Worm (Caenorhabditis elegans) whole organism, mixed stage, embryonic: ENCODE results near the gene ZK938.3.

Experiments used
- M03D4.4 ChIP-seq: sonication (generic microtip); optimal IDR thresholded peaks from 2 replicates; lab custom pipeline; 2017; ENCODE audit warnings: mild to moderate bottlenecking, missing genetic modification characterization, missing compliant biosample characterization
- bed-3 ChIP-seq: fragments of 200-800 bp; sonication (Bioruptor generic); optimal IDR thresholded peaks from 3 replicates; lab custom pipeline; 2018; ENCODE audit warnings: mild to moderate bottlenecking, missing genetic modification characterization, moderate library complexity, missing compliant biosample characterization
- blmp-1 ChIP-seq: fragments of 150-350 bp; optimal IDR thresholded peaks from 2 replicates; lab custom pipeline; 2014; ENCODE audit warnings: missing biosample characterization, missing genetic modification characterization
- ceh-39 ChIP-seq: fragments of 150-350 bp; optimal IDR thresholded peaks from 2 replicates; lab custom pipeline; 2014; ENCODE audit warnings: missing biosample characterization, missing genetic modification characterization
- ceh-43 ChIP-seq: fragments of 200-800 bp; sonication (Bioruptor generic); optimal IDR thresholded peaks from 2 replicates; lab custom pipeline; 2018; ENCODE audit warnings: mild to moderate bottlenecking, missing genetic modification characterization, moderate library complexity, missing compliant biosample characterization
- ceh-83 ChIP-seq: fragments of 200-800 bp; sonication (Bioruptor generic); optimal IDR thresholded peaks from 2 replicates; lab custom pipeline; 2018; ENCODE audit warnings: mild to moderate bottlenecking, missing genetic modification characterization, missing compliant biosample characterization
- ces-1 ChIP-seq: fragments of 150-350 bp; optimal IDR thresholded peaks from 2 replicates; lab custom pipeline; 2014; ENCODE audit warnings: missing biosample characterization, missing genetic modification reagents, missing genetic modification characterization
- cnd-1 ChIP-seq: fragments of 200-800 bp; sonication (Bioruptor generic); optimal IDR thresholded peaks from 2 replicates; lab custom pipeline; 2018; ENCODE audit warnings: mild to moderate bottlenecking, missing genetic modification characterization, missing compliant biosample characterization
- drap-1 ChIP-seq: fragments of 200-800 bp; sonication (Bioruptor generic); optimal IDR thresholded peaks from 3 replicates; lab custom pipeline; 2018; ENCODE audit warnings: mild to moderate bottlenecking, missing genetic modification characterization, missing compliant biosample characterization
- elt-1 ChIP-seq: sonication (generic microtip); optimal IDR thresholded peaks from 2 replicates; lab custom pipeline; 2017; ENCODE audit warnings: missing genetic modification characterization, mild to moderate bottlenecking, missing compliant biosample characterization, antibody characterized with exemption, moderate library complexity, borderline replicate concordance; ENCODE audit not compliant: insufficient read depth
- elt-3 ChIP-seq: fragments of 150-350 bp; optimal IDR thresholded peaks from 2 replicates; lab custom pipeline; 2014; ENCODE audit warnings: missing biosample characterization, missing genetic modification characterization
- ham-2 ChIP-seq: fragments of 200-800 bp; sonication (Bioruptor generic); optimal IDR thresholded peaks from 2 replicates; lab custom pipeline; 2018; ENCODE audit warnings: mild to moderate bottlenecking, missing genetic modification characterization, missing compliant biosample characterization
- hlh-1 ChIP-seq: fragments of 150-350 bp; optimal IDR thresholded peaks from 2 replicates; lab custom pipeline; 2014; ENCODE audit warnings: missing biosample characterization, missing genetic modification reagents, missing genetic modification characterization
- lin-13 ChIP-seq: fragments of 150-350 bp; optimal IDR thresholded peaks from 2 replicates; lab custom pipeline; 2014; ENCODE audit warnings: missing biosample characterization, missing genetic modification characterization
- mep-1 ChIP-seq: fragments of 150-350 bp; optimal IDR thresholded peaks from 2 replicates; lab custom pipeline; 2017; ENCODE audit warnings: missing biosample characterization, missing genetic modification reagents, missing genetic modification characterization, inconsistent platforms
- mls-2 ChIP-seq: sonication (generic microtip); optimal IDR thresholded peaks from 2 replicates; lab custom pipeline; 2016; ENCODE audit warnings: mild to moderate bottlenecking, missing genetic modification characterization, moderate library complexity, missing compliant biosample characterization
- nhr-2 ChIP-seq: fragments of 150-350 bp; optimal IDR thresholded peaks from 2 replicates; lab custom pipeline; 2014; ENCODE audit warnings: missing biosample characterization, missing genetic modification characterization
- nhr-237 ChIP-seq: fragments of 150-350 bp; optimal IDR thresholded peaks from 2 replicates; lab custom pipeline; 2014; ENCODE audit warnings: missing biosample characterization, missing genetic modification characterization
- nhr-28 ChIP-seq: fragments of 150-350 bp; optimal IDR thresholded peaks from 2 replicates; lab custom pipeline; 2014; ENCODE audit warnings: missing biosample characterization, missing genetic modification characterization
- pha-4 ChIP-seq: fragments of 150-350 bp; optimal IDR thresholded peaks from 2 replicates; lab custom pipeline; 2018; ENCODE audit warnings: missing biosample characterization, missing genetic modification reagents, missing genetic modification characterization
- sem-2 ChIP-seq: fragments of 200-800 bp; sonication (Bioruptor generic); optimal IDR thresholded peaks from 2 replicates; lab custom pipeline; 2018; ENCODE audit warnings: mild to moderate bottlenecking, missing genetic modification characterization, missing compliant biosample characterization
- snpc-4 ChIP-seq: fragments of 150-350 bp; optimal IDR thresholded peaks from 2 replicates; lab custom pipeline; 2014; ENCODE audit warnings: missing biosample characterization, missing genetic modification characterization
- tbx-8 ChIP-seq: fragments of 200-800 bp; sonication (Bioruptor generic); optimal IDR thresholded peaks from 2 replicates; lab custom pipeline; 2018; ENCODE audit warnings: mild to moderate bottlenecking, missing genetic modification characterization, moderate library complexity, missing compliant biosample characterization
- unc-120 ChIP-seq: sonication (generic microtip); optimal IDR thresholded peaks from 2 replicates; lab custom pipeline; 2017; ENCODE audit warnings: missing genetic modification characterization, missing compliant biosample characterization; ENCODE audit not compliant: poor library complexity, severe bottlenecking
- unc-39 ChIP-seq: fragments of 150-350 bp; optimal IDR thresholded peaks from 2 replicates; lab custom pipeline; 2014; ENCODE audit warnings: missing biosample characterization, missing genetic modification characterization
- unc-62 ChIP-seq: fragments of 150-350 bp; optimal IDR thresholded peaks from 2 replicates; lab custom pipeline; 2014; ENCODE audit warnings: missing biosample characterization, missing genetic modification reagents, missing genetic modification characterization
- zip-8 ChIP-seq: fragments of 150-350 bp; optimal IDR thresholded peaks from 2 replicates; lab custom pipeline; 2014; ENCODE audit warnings: missing biosample characterization, missing genetic modification characterization
- ztf-11 ChIP-seq: fragments of 150-350 bp; optimal IDR thresholded peaks from 2 replicates; lab custom pipeline; 2014; ENCODE audit warnings: missing biosample characterization, missing genetic modification characterization

ZK938.3 gene

ce11 chrII:9835958-9836357 is 2.2 kb upstream of the ZK938.3 start:
- TF ChIP-seq pha-4 (tag; lab: Kevin White, UChicago), result no peak
- TF ChIP-seq unc-39 (tag; lab: Kevin White, UChicago), result no peak
- TF ChIP-seq ztf-11, result no peak
- TF ChIP-seq elt-1 (tag; lab: Kevin White, UChicago), result no peak
- no peak for TF ChIP-seq ces-1
- TF ChIP-seq ceh-39 (tag; lab: Kevin White, UChicago), result no peak
- no peak for TF ChIP-seq drap-1 (GFP tag; lab: Kevin White, UChicago)
- TF ChIP-seq snpc-4, result no peak
- TF ChIP-seq lin-13, result no peak
- no peak for TF ChIP-seq bed-3 (GFP tag; lab: Kevin White, UChicago)
- TF ChIP-seq ceh-43 (GFP tag; lab: Kevin White, UChicago), result no peak

ce11 chrII:9834921-9835320 is 1.2 kb upstream of the ZK938.3 start, which contains the start of gene arrd-5:
TSS of gene arrd-5 (plus strand) at chrII:9835221.
- TF ChIP-seq nhr-28 (tag; lab: Kevin White, UChicago), result no peak
- no peak for TF ChIP-seq unc-39 (tag; lab: Kevin White, UChicago)
- no peak for TF ChIP-seq hlh-1 (tag; lab: Kevin White, UChicago)
- TF ChIP-seq elt-3 (tag; lab: Kevin White, UChicago), result no peak
- no peak for TF ChIP-seq nhr-2 (tag; lab: Kevin White, UChicago)
- no peak for TF ChIP-seq mls-2
- TF ChIP-seq mep-1 (tag; lab: Kevin White, UChicago), result no peak
- no peak for TF ChIP-seq tbx-8 (GFP tag; lab: Kevin White, UChicago)
- no peak for TF ChIP-seq ceh-43 (GFP tag; lab: Kevin White, UChicago)
- no peak for TF ChIP-seq lin-13
- no peak for TF ChIP-seq bed-3 (GFP tag; lab: Kevin White, UChicago)
- no peak for TF ChIP-seq cnd-1 (tag; lab: Kevin White, UChicago)
- TF ChIP-seq, all 35 proteins: peak for 0

- TF ChIP-seq unc-120 (tag; lab: Kevin White, UChicago), result no peak
Measured at ce11 chrII:9831033-9831432, 2.7 kb downstream of the ZK938.3 start, which contains the start of gene ZK938.12. TSS of gene ZK938.12 (plus strand) at chrII:9831333.

ce11 chrII:9829108-9829507 is 4.6 kb downstream of the ZK938.3 start, which contains the start of gene ZK938.1:
TSS of gene ZK938.1 (plus strand) at chrII:9829408.
- TF ChIP-seq pha-4 (tag; lab: Kevin White, UChicago) (no peak), hlh-1 (tag; lab: Kevin White, UChicago) (no peak), zip-8 (tag; lab: Kevin White, UChicago) (no peak), nhr-237 (tag; lab: Kevin White, UChicago) (no peak), mls-2 (no peak), ztf-11 (no peak), lin-13 (no peak), ceh-43 (GFP tag; lab: Kevin White, UChicago) (no peak), unc-62 (GFP tag; lab: Kevin White, UChicago) (no peak), ces-1 (no peak), ceh-39 (tag; lab: Kevin White, UChicago) (no peak), ceh-83 (no peak), M03D4.4 (no peak)

ce11 chrII:9828502-9828901 is 5.3 kb downstream of the ZK938.3 start:
- TF ChIP-seq nhr-2 (tag; lab: Kevin White, UChicago) (peak; percentile 77), blmp-1 (tag; lab: Kevin White, UChicago) (no peak), sem-2 (GFP tag; lab: Kevin White, UChicago) (no peak), zip-8 (tag; lab: Kevin White, UChicago) (peak; percentile 74)

ce11 chrII:9827852-9828251 is 5.9 kb downstream of the ZK938.3 start, which contains the start of gene eyg-1:
TSS of gene eyg-1 (minus strand) at chrII:9827952.
- TF ChIP-seq mep-1 (tag; lab: Kevin White, UChicago), result no peak
- TF ChIP-seq ham-2, result no peak
- TF ChIP-seq elt-3 (tag; lab: Kevin White, UChicago), result no peak
- no peak for TF ChIP-seq ceh-83
- TF ChIP-seq nhr-2 (tag; lab: Kevin White, UChicago), result peak; percentile 22
